Fruit fly (Drosophila melanogaster) whole organism, embryonic: ENCODE results near the gene CG33703.

Source experiments
- Hsf ChIP-seq: fragments of 200-800 bp; sonication (Bioruptor generic); optimal IDR thresholded peaks from 3 replicates; lab custom pipeline; 2016; ENCODE audit warnings: missing biosample characterization, missing genetic modification characterization
- tll ChIP-seq, 2 experiments: fragments of 200-800 bp in 1 of 2; fragments of >200 bp in 1 of 2; sonication (Bioruptor generic) in 1 of 2; optimal IDR thresholded peaks; 2 replicates each; lab custom pipeline; 2017 to 2019; ENCODE audit warnings: missing biosample characterization in 2 of 2, missing genetic modification characterization in 2 of 2, mild to moderate bottlenecking in 1 of 2, moderate library complexity in 1 of 2

DNA sequence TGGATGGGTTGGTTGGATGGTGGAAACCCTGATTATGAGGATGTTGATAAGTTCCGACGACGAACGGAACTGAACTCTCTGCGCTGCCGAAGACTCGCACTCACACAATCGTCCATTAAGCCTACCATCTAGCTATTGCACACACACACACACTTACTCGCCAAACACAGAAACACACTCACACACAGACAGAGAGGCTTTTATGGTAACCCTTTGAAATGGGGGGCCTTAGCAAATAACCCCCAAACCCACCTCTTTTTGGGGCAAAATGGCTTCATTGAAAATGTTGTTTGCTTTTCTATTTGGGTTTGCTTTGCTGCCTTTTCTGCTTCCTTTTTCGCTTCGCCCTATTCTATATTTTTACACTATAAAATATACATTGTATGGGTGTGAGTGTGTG is 43.4 kb downstream of the CG33703 start:
- TF ChIP-seq Hsf (no peak), tll (GFP tag; optimal IDR thresholded peaks at IDR 0.05; lab: Kevin White, UChicago) (no peak)
